Worm (Caenorhabditis elegans) whole organism, L4/young adult: Measurements from ENCODE around the gene ant-1.3.

Source experiments
- dao-5 ChIP-seq: sonication (generic microtip); optimal IDR thresholded peaks from 2 replicates; lab custom pipeline; 2016; ENCODE audit warnings: missing genotype, missing genetic modification characterization, moderate library complexity, missing compliant biosample characterization
- him-1 ChIP-seq: sonication (generic microtip); optimal IDR thresholded peaks from 2 replicates; lab custom pipeline; 2016; ENCODE audit warnings: missing genotype, missing genetic modification reagents, missing genetic modification characterization, missing compliant biosample characterization

- TF ChIP-seq him-1 (tag; lab: Kevin White, UChicago): no peak
- no peak for TF ChIP-seq dao-5 (tag; lab: Kevin White, UChicago)
Observed at ce11 chrIV:9724948-9725347, 15.8 kb upstream of the ant-1.3 start, which contains the start of the genes nhr-138 and C28D4.18.
